Fruit fly (Drosophila melanogaster): ENCODE data around the gene Zdhhc8.

DNA sequence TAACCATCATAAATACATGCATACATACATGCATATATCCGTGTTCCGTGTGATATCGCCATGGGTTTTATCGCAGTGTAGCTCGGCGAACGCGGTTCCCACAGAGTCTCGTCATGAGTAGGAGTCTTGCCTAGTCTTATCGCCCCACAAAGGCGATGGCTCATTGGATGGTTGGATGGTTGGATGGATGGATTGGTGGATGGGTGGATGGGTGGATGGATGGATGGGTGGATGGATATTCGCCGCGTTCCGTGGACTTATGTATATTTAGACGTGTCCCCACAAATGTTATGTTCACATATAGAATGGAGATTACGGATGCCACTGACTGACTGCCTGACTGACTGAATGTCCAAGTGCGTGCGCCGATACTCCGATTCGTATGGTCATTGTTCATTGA is 64.8 kb downstream of the Zdhhc8 start:
- TF ChIP-seq CG3032 (tag; optimal IDR thresholded peaks at IDR 0.05) (no peak), CG6854 (GFP tag; optimal IDR thresholded peaks at IDR 0.05) (no peak), CG8319 (GFP tag; optimal IDR thresholded peaks at IDR 0.05) (no peak), CG10669 (GFP tag; optimal IDR thresholded peaks at IDR 0.05) (no peak), Eip75B (GFP tag; optimal IDR thresholded peaks at IDR 0.05) (no peak), topi (GFP tag; optimal IDR thresholded peaks at IDR 0.05) (no peak), esn (GFP tag; optimal IDR thresholded peaks at IDR 0.05) (no peak), CG8632 (GFP tag; optimal IDR thresholded peaks at IDR 0.05) (no peak), cyc (GFP tag; optimal IDR thresholded peaks at IDR 0.05) (no peak)

Data from whole organism, prepupa.